Worm (Caenorhabditis elegans): ENCODE data around the gene C14B9.2.

DNA sequence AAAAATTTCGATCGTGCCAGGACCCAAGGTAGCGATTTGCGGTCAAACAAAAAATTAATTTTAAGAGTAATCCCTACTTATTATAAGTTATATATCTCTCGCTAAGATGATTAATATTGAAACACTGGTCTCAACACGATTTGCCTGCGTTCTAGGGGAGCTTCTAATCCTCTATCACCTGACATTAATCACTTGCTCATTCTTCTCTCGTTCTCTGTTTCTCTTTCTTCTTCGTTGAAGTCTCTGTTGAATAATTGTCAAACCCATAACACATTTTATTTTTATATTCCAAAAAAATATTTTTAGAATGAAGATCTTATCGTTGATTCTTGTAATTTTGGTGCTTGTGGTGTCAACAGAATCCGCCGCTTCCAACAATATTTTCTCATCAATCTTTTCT is 21.7 kb downstream of the C14B9.2 start, which contains the start of gene D2007.1:
- TF ChIP-seq ces-1 (GFP tag; optimal IDR thresholded peaks at IDR 0.05) (no peak), lin-13 (tag; optimal IDR thresholded peaks at IDR 0.05) (no peak), elt-3 (tag; optimal IDR thresholded peaks at IDR 0.05) (no peak)

Data from whole organism, mixed stage, embryonic.